Fruit fly (Drosophila melanogaster) whole organism, prepupa: ENCODE data around the gene CG2059.

Experiments used
- CG6163 ChIP-seq: fragments of 200-800 bp; sonication (Bioruptor generic); IDR thresholded peaks from 3 replicates; pipeline ENCODE4 v1.3.6; 2022; ENCODE audit warnings: missing biosample characterization, missing genetic modification characterization
- CG7368 ChIP-seq: fragments of 200-800 bp; sonication (Bioruptor generic); optimal IDR thresholded peaks from 3 replicates; lab custom pipeline; 2016; ENCODE audit warnings: missing biosample characterization, missing genetic modification characterization
- CG9139 ChIP-seq: fragments of 200-800 bp; sonication (Bioruptor generic); optimal IDR thresholded peaks from 3 replicates; lab custom pipeline; 2017; ENCODE audit warnings: missing biosample characterization, mild to moderate bottlenecking, missing genetic modification characterization
- Eip75B ChIP-seq: fragments of 200-800 bp; sonication (Bioruptor generic); optimal IDR thresholded peaks from 3 replicates; lab custom pipeline; 2016; ENCODE audit warnings: missing biosample characterization, missing genetic modification characterization
- Eip93F ChIP-seq: fragments of 200-800 bp; sonication (Bioruptor generic); optimal IDR thresholded peaks from 2 replicates; lab custom pipeline; 2016; ENCODE audit warnings: missing biosample characterization, mild to moderate bottlenecking, missing genetic modification characterization
- Ets21C ChIP-seq: fragments of 200-800 bp; sonication (Bioruptor generic); optimal IDR thresholded peaks from 3 replicates; lab custom pipeline; 2016; ENCODE audit warnings: missing biosample characterization, missing genetic modification characterization
- Lpt ChIP-seq: fragments of 200-800 bp; sonication (Bioruptor generic); optimal IDR thresholded peaks from 3 replicates; lab custom pipeline; 2016; ENCODE audit warnings: missing biosample characterization, missing genetic modification characterization
- achi ChIP-seq: fragments of 200-800 bp; sonication (Bioruptor generic); optimal IDR thresholded peaks from 3 replicates; lab custom pipeline; 2016; ENCODE audit warnings: missing biosample characterization, missing genetic modification characterization
- acj6 ChIP-seq: fragments of 200-800 bp; sonication (Bioruptor generic); optimal IDR thresholded peaks from 3 replicates; lab custom pipeline; 2016; ENCODE audit warnings: missing biosample characterization, missing genetic modification characterization
- dsx ChIP-seq: fragments of 200-800 bp; optimal IDR thresholded peaks from 3 replicates; lab custom pipeline; 2019; ENCODE audit warnings: missing biosample characterization, mild to moderate bottlenecking, missing genetic modification characterization, moderate library complexity; ENCODE audit not compliant: poor library complexity, severe bottlenecking
- fd85E ChIP-seq: fragments of 200-800 bp; sonication (Bioruptor generic); optimal IDR thresholded peaks from 3 replicates; lab custom pipeline; 2016; ENCODE audit warnings: missing biosample characterization, missing genetic modification characterization
- fkh ChIP-seq: fragments of 200-800 bp; sonication (Bioruptor generic); optimal IDR thresholded peaks from 3 replicates; lab custom pipeline; 2017; ENCODE audit warnings: missing biosample characterization, mild to moderate bottlenecking, missing genetic modification characterization, moderate library complexity

DNA sequence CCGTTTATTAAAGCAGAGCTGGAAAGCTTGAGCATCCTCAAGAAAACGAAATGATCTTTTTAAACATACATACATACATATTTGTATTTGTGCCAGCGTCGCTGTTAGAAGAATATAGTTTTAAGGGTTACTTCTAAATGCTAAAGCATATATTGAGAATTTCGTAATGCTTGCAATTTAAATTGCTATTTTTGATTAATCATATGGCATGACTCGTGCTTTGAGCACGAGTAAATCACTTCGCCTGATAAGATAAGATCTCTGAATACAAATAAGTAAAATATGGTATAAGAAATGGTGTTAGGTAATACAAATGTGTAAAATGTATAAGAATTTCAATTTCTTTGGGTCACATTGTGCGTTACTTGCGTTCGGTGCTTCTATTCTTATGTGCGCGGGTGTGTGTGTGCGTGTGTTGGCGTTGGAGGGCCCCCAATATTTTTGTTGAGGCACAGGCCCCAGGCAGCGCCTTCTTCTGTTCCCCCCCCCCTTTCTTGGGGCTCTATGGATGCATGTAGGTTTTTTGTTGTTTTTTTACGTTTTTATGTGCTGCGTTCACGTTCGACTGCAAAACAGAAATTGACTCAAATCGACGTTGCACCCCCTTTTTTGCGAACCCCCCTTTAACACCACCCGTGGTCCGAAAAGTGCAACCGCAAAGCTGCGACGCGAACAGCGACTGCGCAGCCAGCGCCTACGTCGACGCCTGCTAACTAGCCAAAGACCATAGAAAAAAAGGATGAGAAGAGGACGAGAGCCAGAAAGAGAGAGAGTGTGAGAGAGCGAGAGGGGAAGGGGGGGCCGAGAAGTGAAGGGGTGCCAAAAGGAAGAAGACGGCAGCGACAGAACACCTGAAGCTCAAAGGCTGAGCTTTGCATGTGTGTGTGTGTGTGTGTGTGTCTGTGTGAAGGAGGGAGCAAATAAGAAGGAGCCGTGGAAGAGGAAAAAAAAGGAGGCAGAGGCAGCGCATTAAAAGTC is 15.5 kb downstream of the CG2059 start:
- TF ChIP-seq Lpt (GFP tag; lab: Kevin White, UChicago) (peak; percentile 0), fkh (no peak), acj6 (GFP tag; lab: Kevin White, UChicago) (peak; percentile 72), Ets21C (GFP tag; lab: Kevin White, UChicago) (peak; percentile 71), Eip93F (GFP tag; lab: Kevin White, UChicago) (peak; percentile 74), dsx (GFP tag; lab: Kevin White, UChicago) (peak; percentile 38), Eip75B (peak; percentile 83), CG9139 (GFP tag; lab: Kevin White, UChicago) (peak; percentile 44), fd85E (peak; percentile 22), achi (GFP tag; lab: Kevin White, UChicago) (peak; percentile 74), CG7368 (GFP tag; lab: Kevin White, UChicago) (peak; percentile 58), CG6163 (GFP tag; lab: Robert Waterston, UW) (peak; percentile 86)
